Worm (Caenorhabditis elegans) whole organism, early embryonic: ENCODE data around the gene srj-23.

Source experiments
- F13C5.2 ChIP-seq: sonication (generic microtip); optimal IDR thresholded peaks from 2 replicates; lab custom pipeline; 2017; ENCODE audit warnings: mild to moderate bottlenecking, missing genetic modification characterization, inconsistent platforms, missing compliant biosample characterization
- pes-1 ChIP-seq: fragments of 200-800 bp; sonication (Bioruptor generic); IDR thresholded peaks from 2 replicates; pipeline ENCODE4 v1.3.6; 2022; ENCODE audit warnings: missing genetic modification reagents, missing genetic modification characterization, missing compliant biosample characterization
- scrt-1 ChIP-seq: fragments of 200-800 bp; sonication (Bioruptor generic); IDR thresholded peaks from 2 replicates; pipeline ENCODE4 v1.3.6; 2022; ENCODE audit warnings: missing genetic modification characterization, missing compliant biosample characterization

ce11 chrV:1408116-1408515 lies 43.3 kb upstream of the srj-23 start:
- TF ChIP-seq pes-1, result no peak
- TF ChIP-seq scrt-1 (GFP tag; lab: Robert Waterston, UW), result no peak
- TF ChIP-seq F13C5.2, result no peak
